Fruit fly (Drosophila melanogaster): ENCODE measurements around the gene CG4768.

CG4768 gene

DNA sequence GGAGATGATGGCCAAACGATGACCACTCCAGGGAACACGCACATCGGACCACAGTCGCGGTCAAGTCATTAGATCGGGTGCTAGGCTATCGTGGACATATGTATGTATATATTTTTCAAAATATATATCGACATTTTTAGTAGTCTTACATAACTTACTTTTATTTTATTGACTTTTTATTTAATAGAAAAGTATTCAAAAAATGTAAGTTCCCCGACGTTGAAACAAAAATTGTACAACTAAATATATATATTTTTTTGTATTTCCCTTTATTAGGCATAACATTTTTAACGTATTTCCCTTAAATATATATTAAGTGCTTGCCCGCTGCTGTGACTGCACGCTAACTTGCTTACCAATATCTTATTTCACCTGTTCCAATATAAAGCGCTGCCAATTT, 23.2 kb downstream of the CG4768 start (continued):
- TF ChIP-seq lov (optimal IDR thresholded peaks at IDR 0.05) (no peak), lov (GFP tag; IDR thresholded peaks at IDR 0.05) (no peak), CG7987 (GFP tag; optimal IDR thresholded peaks at IDR 0.05) (no peak), CG2202 (tag; optimal IDR thresholded peaks at IDR 0.05) (no peak), ap (GFP tag; IDR thresholded peaks at IDR 0.05) (no peak), oc (tag; optimal IDR thresholded peaks at IDR 0.05) (no peak), Sox102F (GFP tag; optimal IDR thresholded peaks at IDR 0.05) (peak; percentile 9), CG34376 (GFP tag; optimal IDR thresholded peaks at IDR 0.05) (no peak), pfk (GFP tag; optimal IDR thresholded peaks at IDR 0.05) (no peak), Hand (GFP tag; optimal IDR thresholded peaks at IDR 0.05) (no peak), YL-1 (GFP tag; optimal IDR thresholded peaks at IDR 0.05) (no peak), Ptx1 (GFP tag; IDR thresholded peaks at IDR 0.05) (peak; percentile 37), CG11085 (GFP tag; IDR thresholded peaks at IDR 0.05) (no peak), CG5180 (GFP tag; optimal IDR thresholded peaks at IDR 0.05) (peak; percentile 17), CG12299 (tag; optimal IDR thresholded peaks at IDR 0.05) (no peak), lilli (GFP tag; optimal IDR thresholded peaks at IDR 0.05) (no peak), fd96Cb (tag; optimal IDR thresholded peaks at IDR 0.05) (peak; percentile 23), dysf (GFP tag; IDR thresholded peaks at IDR 0.05) (peak; percentile 52; the same call in 2 of the 3 replicates), pita (GFP tag; optimal IDR thresholded peaks at IDR 0.05) (no peak), ssp (GFP tag; IDR thresholded peaks at IDR 0.05) (0 out of 2 replicates have a peak, but pooled peaks have one; percentile 14), en (GFP tag; optimal IDR thresholded peaks at IDR 0.05) (no peak), CG17186 (GFP tag; optimal IDR thresholded peaks at IDR 0.05) (no peak), CG12236 (GFP tag; optimal IDR thresholded peaks at IDR 0.05) (no peak), chif (GFP tag; optimal IDR thresholded peaks at IDR 0.05) (no peak), ken (GFP tag; IDR thresholded peaks at IDR 0.05) (no peak), bowl (GFP tag; IDR thresholded peaks at IDR 0.05) (no peak), ATbp (GFP tag; optimal IDR thresholded peaks at IDR 0.05) (no peak), CG13424 (tag; optimal IDR thresholded peaks at IDR 0.05) (peak; percentile 15), kay (GFP tag; optimal IDR thresholded peaks at IDR 0.05) (no peak), Ravus (GFP tag; IDR thresholded peaks at IDR 0.05) (no peak), CG3065 (GFP tag; optimal IDR thresholded peaks at IDR 0.05) (no peak), CG10366 (GFP tag; IDR thresholded peaks at IDR 0.05) (peak; percentile 37; the same call in 1 of the 2 replicates), vnd (GFP tag; IDR thresholded peaks at IDR 0.05; ENCODE audit: partially characterized antibody) (no peak), abd-A (tag; optimal IDR thresholded peaks at IDR 0.05) (no peak), CG34224 (GFP tag; IDR thresholded peaks at IDR 0.05; ENCODE audit: partially characterized antibody) (no peak), CG30403 (GFP tag; optimal IDR thresholded peaks at IDR 0.05) (peak; percentile 11), Blimp-1 (GFP tag; optimal IDR thresholded peaks at IDR 0.05) (peak; percentile 21), Oli (tag; optimal IDR thresholded peaks at IDR 0.05) (peak; percentile 20), Rfx (GFP tag; IDR thresholded peaks at IDR 0.05) (0 out of 2 replicates have a peak, but pooled peaks have one; percentile 9), CG12391 (tag; optimal IDR thresholded peaks at IDR 0.05) (no peak), CG15269 (tag; optimal IDR thresholded peaks at IDR 0.05) (peak; percentile 9), Drgx (GFP tag; IDR thresholded peaks at IDR 0.05) (peak; percentile 64; the same call in 1 of the 2 replicates), GATAe (GFP tag; conservative IDR thresholded peaks at IDR 0.05) (no peak), CG16813 (GFP tag; IDR thresholded peaks at IDR 0.05; ENCODE audit: partially characterized antibody) (no peak), CG30431 (GFP tag; optimal IDR thresholded peaks at IDR 0.05) (no peak), lab (GFP tag; optimal IDR thresholded peaks at IDR 0.05) (peak; percentile 24), dmrt99B (tag; optimal IDR thresholded peaks at IDR 0.05) (peak; percentile 55), CG31224 (GFP tag; IDR thresholded peaks at IDR 0.05) (no peak), twi (tag; optimal IDR thresholded peaks at IDR 0.05) (no peak), Myb (GFP tag; optimal IDR thresholded peaks at IDR 0.05) (no peak), Side (GFP tag; optimal IDR thresholded peaks at IDR 0.05) (no peak)

All from whole organism, embryonic.